Worm (Caenorhabditis elegans): Measurements from ENCODE around the gene ldh-1.
"Not testable (repeated sequence)": the region's sequence is repeated elsewhere in the genome, so short reads cannot be mapped to it uniquely, and the experiment has no call there.

ldh-1 gene

ce11 chrII:11756684-11757107, 32.7 kb downstream of the ldh-1 start (continued):
- TF ChIP-seq egl-44 (GFP tag; IDR thresholded peaks at IDR 0.05) (peak; percentile 33; the same call in 1 of the 2 replicates), hlh-26 (GFP tag; conservative IDR thresholded peaks at IDR 0.05) (no peak), zfh-2 (GFP tag; conservative IDR thresholded peaks at IDR 0.05) (peak; percentile 45; the same call in 1 of the 2 replicates), ztf-22 (GFP tag; optimal IDR thresholded peaks at IDR 0.05) (peak; percentile 24), ZK185.1 (tag; optimal IDR thresholded peaks at IDR 0.05; ENCODE audit: poor library complexity, severe bottlenecking) (peak; percentile 12), nhr-120 (GFP tag; IDR thresholded peaks at IDR 0.05) (no peak), nfyb-1 (GFP tag; IDR thresholded peaks at IDR 0.05) (peak; percentile 92), attf-5 (GFP tag; optimal IDR thresholded peaks at IDR 0.05) (peak; percentile 65), let-607 (tag; optimal IDR thresholded peaks at IDR 0.05) (peak in 1 of 2 experiments; percentile 65), chd-7 (tag; optimal IDR thresholded peaks at IDR 0.05) (no peak), hsf-1 (GFP tag; IDR thresholded peaks at IDR 0.05) (0 out of 2 replicates have a peak, but pooled peaks have one; percentile 14), attf-6 (GFP tag; IDR thresholded peaks at IDR 0.05) (peak; percentile 45; the same call in 1 of the 2 replicates), ekl-4 (GFP tag; IDR thresholded peaks at IDR 0.05) (0 out of 2 replicates have a peak, but pooled peaks have one; percentile 38), D2030.7 (GFP tag; IDR thresholded peaks at IDR 0.05) (0 out of 2 replicates have a peak, but pooled peaks have one; percentile 11), snpc-1.1 (tag; optimal IDR thresholded peaks at IDR 0.05; ENCODE audit: insufficient read depth) (peak; percentile 86), madf-10 (tag; optimal IDR thresholded peaks at IDR 0.05) (peak; percentile 23), Y56A3A.18 (GFP tag; IDR thresholded peaks at IDR 0.05) (peak; percentile 33; the same call in 1 of the 2 replicates), aptf-3 (GFP tag; IDR thresholded peaks at IDR 0.05) (no peak), K11D2.4 (GFP tag; IDR thresholded peaks at IDR 0.05) (no peak), dox-1 (GFP tag; IDR thresholded peaks at IDR 0.05) (peak; percentile 77), athp-1 (tag; optimal IDR thresholded peaks at IDR 0.05) (peak; percentile 33), F33H1.4 (GFP tag; IDR thresholded peaks at IDR 0.05) (no peak), mxl-1 (tag; optimal IDR thresholded peaks at IDR 0.05) (peak; percentile 47), gei-17 (GFP tag; optimal IDR thresholded peaks at IDR 0.05) (peak; percentile 15), F57A8.1 (GFP tag; optimal IDR thresholded peaks at IDR 0.05) (no peak), C06A6.2 (GFP tag; conservative IDR thresholded peaks at IDR 0.05) (peak; percentile 55; the same call in 1 of the 2 replicates), lin-54 (GFP tag; optimal IDR thresholded peaks at IDR 0.05) (peak; percentile 62)

- peak; percentile 99 for TF ChIP-seq nfyb-1 (GFP tag; IDR thresholded peaks at IDR 0.05)
- peak; percentile 97 for TF ChIP-seq Y95B8A.8 (GFP tag; IDR thresholded peaks at IDR 0.05)
- peak; percentile 99 for TF ChIP-seq Y67H2A.10 (GFP tag; conservative IDR thresholded peaks at IDR 0.05)
- TF ChIP-seq K12H6.12 (tag; optimal IDR thresholded peaks at IDR 0.05), result peak; percentile 92
- peak; percentile 96 for TF ChIP-seq F39B2.1 (GFP tag; IDR thresholded peaks at IDR 0.05)
- TF ChIP-seq D2030.7 (GFP tag; IDR thresholded peaks at IDR 0.05), result peak; percentile 69
- TF ChIP-seq lin-40 (tag; optimal IDR thresholded peaks at IDR 0.05), result peak; percentile 97
- TF ChIP-seq fkh-3 (tag; optimal IDR thresholded peaks at IDR 0.05), result peak; percentile 92
- peak; percentile 99 for TF ChIP-seq ekl-4 (GFP tag; IDR thresholded peaks at IDR 0.05)
- not testable (repeated sequence) for TF ChIP-seq snpc-4 (GFP tag; optimal IDR thresholded peaks at IDR 0.05); rpc-1 (tag; optimal IDR thresholded peaks at IDR 0.05)
- peak in 2 of 4 experiments; percentile 57 to 61 for TF ChIP-seq snpc-4 (tag; optimal IDR thresholded peaks at IDR 0.05)
- peak in 1 of 3 experiments; percentile 87 for TF ChIP-seq lin-35 (GFP tag; optimal IDR thresholded peaks at IDR 0.05)
- 0 out of 2 replicates have a peak, but pooled peaks have one; percentile 89 for TF ChIP-seq lag-1 (GFP tag; IDR thresholded peaks at IDR 0.05)
- TF ChIP-seq ceh-58 (GFP tag; IDR thresholded peaks at IDR 0.05), result peak; percentile 97
- TF ChIP-seq let-607 (tag; optimal IDR thresholded peaks at IDR 0.05), result peak; percentile 88 to 90
- peak; percentile 77 for TF ChIP-seq F33H1.4 (GFP tag; IDR thresholded peaks at IDR 0.05)
- TF ChIP-seq athp-1 (tag; optimal IDR thresholded peaks at IDR 0.05), result peak; percentile 98
- TF ChIP-seq tlf-1 (GFP tag; optimal IDR thresholded peaks at IDR 0.05), result peak; percentile 94
- peak; percentile 89 for TF ChIP-seq T26A5.8 (tag; optimal IDR thresholded peaks at IDR 0.05)
- TF ChIP-seq mcd-1 (GFP tag; IDR thresholded peaks at IDR 0.05), result peak; percentile 97
- peak; percentile 100 for TF ChIP-seq rpc-1 (optimal IDR thresholded peaks at IDR 0.05)
- TF ChIP-seq attf-6 (GFP tag; IDR thresholded peaks at IDR 0.05), result peak; percentile 86
- TF ChIP-seq atf-7 (tag; optimal IDR thresholded peaks at IDR 0.05), result peak; percentile 99
- peak; percentile 98 for TF ChIP-seq egl-44 (GFP tag; IDR thresholded peaks at IDR 0.05)
- peak; percentile 88 for TF ChIP-seq F22D6.2 (tag; optimal IDR thresholded peaks at IDR 0.05)
- TF ChIP-seq bed-1 (GFP tag; IDR thresholded peaks at IDR 0.05), result peak; percentile 99
- peak; percentile 97 for TF ChIP-seq F57C9.4 (tag; optimal IDR thresholded peaks at IDR 0.05)
These were observed 35.3 kb downstream of the ldh-1 start, which contains the start of the genes F44E5.4 and F44E5.5 for ce11 chrII:11759277-11759676. Gene F44E5.4 (minus strand): TSS chrII:11759311. Gene F44E5.5 (plus strand): TSS chrII:11759662.
